Fruit fly (Drosophila melanogaster): ENCODE results near the gene CG5167.
A peak's percentile ranks its signal among the peaks of the same experiment; 100 is the strongest.

Gene CG5167

dm6 chr3R:12370643-12370995 lies 35.7 kb upstream of the CG5167 start (continued):
- TF ChIP-seq CG6254 (GFP tag; optimal IDR thresholded peaks at IDR 0.05) (no peak), Ravus (GFP tag; IDR thresholded peaks at IDR 0.05) (no peak), Ets65A (GFP tag) (no peak), C15 (GFP tag; IDR thresholded peaks at IDR 0.05) (no peak), dmrt99B (tag; optimal IDR thresholded peaks at IDR 0.05) (no peak), CG18011 (GFP tag; optimal IDR thresholded peaks at IDR 0.05) (no peak), CG9727 (GFP tag; optimal IDR thresholded peaks at IDR 0.05) (no peak), D19B (GFP tag; optimal IDR thresholded peaks at IDR 0.05) (no peak), peb (GFP tag; IDR thresholded peaks at IDR 0.05) (no peak), Rx (GFP tag; IDR thresholded peaks at IDR 0.05) (no peak), zfh2 (GFP tag; optimal IDR thresholded peaks at IDR 0.05) (no peak), CG2875 (GFP tag; optimal IDR thresholded peaks at IDR 0.05) (no peak), Elba2 (GFP tag; optimal IDR thresholded peaks at IDR 0.05) (no peak), CG4360 (GFP tag; IDR thresholded peaks at IDR 0.05) (no peak), PHDP (tag; optimal IDR thresholded peaks at IDR 0.05) (no peak), br (optimal IDR thresholded peaks at IDR 0.05) (no peak), Spps (tag; optimal IDR thresholded peaks at IDR 0.05) (no peak), eve (GFP tag; optimal IDR thresholded peaks at IDR 0.05) (no peak), CG31365 (tag; optimal IDR thresholded peaks at IDR 0.05) (no peak), ash1 (GFP tag; optimal IDR thresholded peaks at IDR 0.05) (no peak), CG3726 (GFP tag; IDR thresholded peaks at IDR 0.05) (no peak), Hr78 (GFP tag; optimal IDR thresholded peaks at IDR 0.05) (peak in 1 of 2 experiments; percentile 61), CG10654 (GFP tag; optimal IDR thresholded peaks at IDR 0.05) (no peak), fd96Cb (tag; optimal IDR thresholded peaks at IDR 0.05) (no peak), CG14710 (tag; optimal IDR thresholded peaks at IDR 0.05) (no peak), Trl (optimal IDR thresholded peaks at IDR 0.05) (peak; percentile 53 to 72), Trl (GFP tag; optimal IDR thresholded peaks at IDR 0.05) (no peak), CG4404 (GFP tag; IDR thresholded peaks at IDR 0.05) (no peak), lov (optimal IDR thresholded peaks at IDR 0.05) (no peak), lov (GFP tag; IDR thresholded peaks at IDR 0.05) (no peak), CG5180 (GFP tag; optimal IDR thresholded peaks at IDR 0.05) (no peak), ap (GFP tag; IDR thresholded peaks at IDR 0.05) (no peak), CG4617 (GFP tag; optimal IDR thresholded peaks at IDR 0.05; ENCODE audit: borderline replicate concordance) (no peak), HLH54F (GFP tag; optimal IDR thresholded peaks at IDR 0.05) (no peak), vvl (GFP tag; IDR thresholded peaks at IDR 0.05) (no peak), CG17568 (GFP tag; optimal IDR thresholded peaks at IDR 0.05) (no peak), Usf (GFP tag; optimal IDR thresholded peaks at IDR 0.05) (no peak), nom (GFP tag; optimal IDR thresholded peaks at IDR 0.05) (peak; percentile 59), CG8944 (GFP tag; optimal IDR thresholded peaks at IDR 0.05) (no peak), CG15011 (GFP tag; optimal IDR thresholded peaks at IDR 0.05) (no peak), CG43689 (GFP tag; IDR thresholded peaks at IDR 0.05) (no peak), sqz (GFP tag; optimal IDR thresholded peaks at IDR 0.05) (no peak), pros (GFP tag; optimal IDR thresholded peaks at IDR 0.05) (no peak), wek (GFP tag; optimal IDR thresholded peaks at IDR 0.05) (no peak), CG10543 (GFP tag; optimal IDR thresholded peaks at IDR 0.05) (peak; percentile 36), CG9876 (GFP tag; optimal IDR thresholded peaks at IDR 0.05) (no peak), Dll (GFP tag; IDR thresholded peaks at IDR 0.05; ENCODE audit: partially characterized antibody) (no peak), toy (GFP tag; IDR thresholded peaks at IDR 0.05) (no peak), CG6854 (GFP tag; optimal IDR thresholded peaks at IDR 0.05) (no peak), CG6689 (GFP tag; IDR thresholded peaks at IDR 0.05) (no peak), Doc3 (GFP tag; IDR thresholded peaks at IDR 0.05; ENCODE audit: partially characterized antibody) (no peak), CG12769 (tag; optimal IDR thresholded peaks at IDR 0.05) (peak; percentile 64), CG1233 (GFP tag; optimal IDR thresholded peaks at IDR 0.05) (no peak)

Measured in whole organism, embryonic.